Fruit fly (Drosophila melanogaster) whole organism, embryonic: Measurements from ENCODE around the gene Orco.
A peak's percentile ranks its signal among the peaks of the same experiment; 100 is the strongest.

Experiments
- Ada2b ChIP-seq: fragments of 200-800 bp; sonication (Bioruptor generic); IDR thresholded peaks from 2 replicates; pipeline ENCODE4 v1.3.6; 2022; ENCODE audit warnings: missing biosample characterization, missing genetic modification characterization
- CG10366 ChIP-seq: fragments of 200-800 bp; sonication (Bioruptor generic); IDR thresholded peaks from 2 replicates; pipeline ENCODE4 v1.3.6; 2022; ENCODE audit warnings: missing biosample characterization, missing genetic modification characterization
- CG11504 ChIP-seq: fragments of 200-800 bp; sonication (Bioruptor generic); optimal IDR thresholded peaks from 3 replicates; lab custom pipeline; 2019; ENCODE audit warnings: missing biosample characterization, mild to moderate bottlenecking, missing genetic modification characterization, moderate library complexity
- CG11560 ChIP-seq: fragments of 200-800 bp; sonication (Bioruptor generic); IDR thresholded peaks from 3 replicates; pipeline ENCODE4 v1.3.6; 2022; ENCODE audit warnings: missing biosample characterization, missing genetic modification characterization
- CG12391 ChIP-seq: fragments of 200-800 bp; sonication (Bioruptor generic); optimal IDR thresholded peaks from 3 replicates; lab custom pipeline; 2018; ENCODE audit warnings: missing biosample characterization, mild to moderate bottlenecking, missing genetic modification characterization, moderate library complexity
- CG12659 ChIP-seq: fragments of 200-800 bp; sonication (Bioruptor generic); optimal IDR thresholded peaks from 3 replicates; lab custom pipeline; 2017; ENCODE audit warnings: mild to moderate bottlenecking, missing biosample characterization, missing genetic modification reagents, missing genetic modification characterization
- CG13894 ChIP-seq: fragments of 200-800 bp; sonication (Bioruptor generic); optimal IDR thresholded peaks from 3 replicates; lab custom pipeline; 2018; ENCODE audit warnings: missing biosample characterization, mild to moderate bottlenecking, missing genetic modification characterization, moderate library complexity
- CG15073 ChIP-seq: fragments of 200-800 bp; sonication (Bioruptor generic); optimal IDR thresholded peaks from 2 replicates; lab custom pipeline; 2016; ENCODE audit warnings: missing biosample characterization, missing genetic modification characterization
- CG2129 ChIP-seq: fragments of 200-800 bp; sonication (Bioruptor generic); IDR thresholded peaks from 2 replicates; pipeline ENCODE4 v1.3.6; 2022; ENCODE audit warnings: missing biosample characterization, missing genetic modification characterization; ENCODE audit not compliant: partially characterized antibody
- CG30020 ChIP-seq: fragments of 200-800 bp; optimal IDR thresholded peaks from 2 replicates; lab custom pipeline; 2019; ENCODE audit warnings: missing biosample characterization, mild to moderate bottlenecking, missing genetic modification characterization, moderate library complexity
- CG31224 ChIP-seq: fragments of 200-800 bp; sonication (Bioruptor generic); IDR thresholded peaks from 2 replicates; pipeline ENCODE4 v1.3.6; 2022; ENCODE audit warnings: missing biosample characterization, missing genetic modification characterization
- CG4617 ChIP-seq: fragments of 200-800 bp; sonication (Bioruptor generic); optimal IDR thresholded peaks from 3 replicates; lab custom pipeline; 2016; ENCODE audit warnings: missing biosample characterization, missing genetic modification characterization, borderline replicate concordance
- CG4730 ChIP-seq: fragments of 200-800 bp; sonication (Bioruptor generic); IDR thresholded peaks from 2 replicates; pipeline ENCODE4 v1.3.6; 2022; ENCODE audit warnings: missing biosample characterization, missing genetic modification characterization
- CG5245 ChIP-seq: fragments of 200-800 bp; sonication (Bioruptor generic); optimal IDR thresholded peaks from 3 replicates; lab custom pipeline; 2016; ENCODE audit warnings: missing biosample characterization, missing genetic modification characterization
- CG6854 ChIP-seq: fragments of 200-800 bp; sonication (Bioruptor generic); optimal IDR thresholded peaks from 3 replicates; lab custom pipeline; 2017; ENCODE audit warnings: missing biosample characterization, mild to moderate bottlenecking, missing genetic modification characterization
- CG7745 ChIP-seq: fragments of 200-800 bp; sonication (Bioruptor generic); optimal IDR thresholded peaks from 2 replicates; lab custom pipeline; 2018; ENCODE audit warnings: missing biosample characterization, mild to moderate bottlenecking, missing genetic modification characterization, moderate library complexity
- Camta ChIP-seq: fragments of 200-800 bp; sonication (Bioruptor generic); optimal IDR thresholded peaks from 2 replicates; lab custom pipeline; 2016; ENCODE audit warnings: missing biosample characterization, missing genetic modification characterization
- Chrac-16 ChIP-seq: fragments of 200-800 bp; sonication (Bioruptor generic); optimal IDR thresholded peaks from 3 replicates; lab custom pipeline; 2016; ENCODE audit warnings: missing biosample characterization, missing genetic modification characterization
- D19B ChIP-seq: fragments of 200-800 bp; sonication (Bioruptor generic); optimal IDR thresholded peaks from 2 replicates; lab custom pipeline; 2017; ENCODE audit warnings: missing biosample characterization, mild to moderate bottlenecking, missing genetic modification characterization
- Dip2 ChIP-seq: fragments of 200-800 bp; sonication (Bioruptor generic); IDR thresholded peaks from 2 replicates; pipeline ENCODE4 v1.3.6; 2022; ENCODE audit warnings: missing biosample characterization, missing genetic modification characterization
- Dp ChIP-seq: fragments of 200-800 bp; sonication (Bioruptor generic); optimal IDR thresholded peaks from 2 replicates; lab custom pipeline; 2018; ENCODE audit warnings: missing biosample characterization, mild to moderate bottlenecking, missing genetic modification characterization, moderate library complexity
- E2f2 ChIP-seq: fragments of 200-800 bp; sonication (Bioruptor generic); IDR thresholded peaks from 2 replicates; pipeline ENCODE4 v1.3.6; 2022; ENCODE audit warnings: missing biosample characterization, missing genetic modification characterization
- Ets97D ChIP-seq: fragments of 200-800 bp; sonication (Bioruptor generic); optimal IDR thresholded peaks from 3 replicates; lab custom pipeline; 2016; ENCODE audit warnings: missing biosample characterization, missing genetic modification characterization
- HLH4C ChIP-seq: fragments of 200-800 bp; sonication (Bioruptor generic); IDR thresholded peaks from 3 replicates; pipeline ENCODE4 v1.3.6; 2022; ENCODE audit warnings: missing biosample characterization, missing genetic modification characterization; ENCODE audit not compliant: partially characterized antibody
- Hey ChIP-seq: fragments of 200-800 bp; sonication (Bioruptor generic); optimal IDR thresholded peaks from 3 replicates; lab custom pipeline; 2018; ENCODE audit warnings: missing biosample characterization, mild to moderate bottlenecking, missing genetic modification characterization
- HmgZ ChIP-seq: fragments of 200-800 bp; sonication (Bioruptor generic); optimal IDR thresholded peaks from 2 replicates; lab custom pipeline; 2018; ENCODE audit warnings: missing biosample characterization, mild to moderate bottlenecking, missing genetic modification characterization
- MBD-R2 ChIP-seq: fragments of 200-800 bp; sonication (Bioruptor generic); IDR thresholded peaks from 2 replicates; pipeline ENCODE4 v1.3.6; 2022; ENCODE audit warnings: missing biosample characterization, missing genetic modification characterization
- MESR4 ChIP-seq: fragments of 200-800 bp; sonication (Bioruptor generic); optimal IDR thresholded peaks from 2 replicates; lab custom pipeline; 2018; ENCODE audit warnings: missing biosample characterization, mild to moderate bottlenecking, missing genetic modification characterization, moderate library complexity
- PHDP ChIP-seq: fragments of 200-800 bp; sonication (Bioruptor generic); optimal IDR thresholded peaks from 3 replicates; lab custom pipeline; 2018; ENCODE audit warnings: missing biosample characterization, mild to moderate bottlenecking, missing genetic modification characterization, moderate library complexity
- Stat92E ChIP-seq, 3 experiments: fragments of >200 bp in 2 of 3; fragments of 200-800 bp in 1 of 3; sonication (Bioruptor generic) in 1 of 3; optimal IDR thresholded peaks; 2 replicates each; lab custom pipeline; 2017 to 2019; ENCODE audit warnings: missing biosample characterization in 3 of 3, missing genetic modification characterization in 3 of 3, mild to moderate bottlenecking in 1 of 3, moderate library complexity in 1 of 3
- Xrp1 ChIP-seq: fragments of 200-800 bp; sonication (Bioruptor generic); IDR thresholded peaks from 2 replicates; pipeline ENCODE4 v1.3.6; 2022; ENCODE audit warnings: missing biosample characterization, missing genetic modification characterization
- YL-1 ChIP-seq: fragments of 200-800 bp; sonication (Bioruptor generic); optimal IDR thresholded peaks from 3 replicates; lab custom pipeline; 2017; ENCODE audit warnings: missing biosample characterization, mild to moderate bottlenecking, missing genetic modification characterization
- bowl ChIP-seq: fragments of 200-800 bp; sonication (Bioruptor generic); IDR thresholded peaks from 2 replicates; pipeline ENCODE4 v1.3.6; 2022; ENCODE audit warnings: missing biosample characterization, missing genetic modification characterization
- emc ChIP-seq: fragments of 200-800 bp; sonication (Bioruptor generic); optimal IDR thresholded peaks from 2 replicates; lab custom pipeline; 2016; ENCODE audit warnings: missing biosample characterization, missing genetic modification characterization
- fru ChIP-seq: fragments of >200 bp; optimal IDR thresholded peaks from 2 replicates; lab custom pipeline; 2017
- fu2 ChIP-seq: fragments of 200-800 bp; sonication (Bioruptor generic); optimal IDR thresholded peaks from 2 replicates; lab custom pipeline; 2016; ENCODE audit warnings: missing biosample characterization, missing genetic modification characterization
- gcm ChIP-seq: fragments of 200-800 bp; sonication (Bioruptor generic); optimal IDR thresholded peaks from 2 replicates; lab custom pipeline; 2019; ENCODE audit warnings: missing biosample characterization, mild to moderate bottlenecking, missing genetic modification characterization, moderate library complexity
- gfzf ChIP-seq: fragments of 200-800 bp; sonication (Bioruptor generic); optimal IDR thresholded peaks from 2 replicates; lab custom pipeline; 2016; ENCODE audit warnings: missing biosample characterization, mild to moderate bottlenecking, missing genetic modification characterization, moderate library complexity
- gro ChIP-seq: fragments of 200-800 bp; sonication (Bioruptor generic); optimal IDR thresholded peaks from 2 replicates; lab custom pipeline; 2016; ENCODE audit warnings: missing biosample characterization, missing genetic modification characterization
- h ChIP-seq: fragments of >200 bp; optimal IDR thresholded peaks from 2 replicates; lab custom pipeline; 2017
- ind ChIP-seq: fragments of 200-800 bp; sonication (Bioruptor generic); optimal IDR thresholded peaks from 3 replicates; lab custom pipeline; 2016; ENCODE audit warnings: missing biosample characterization, missing genetic modification characterization
- jing ChIP-seq: fragments of 200-800 bp; sonication (Bioruptor generic); optimal IDR thresholded peaks from 2 replicates; lab custom pipeline; 2018; ENCODE audit warnings: missing biosample characterization, mild to moderate bottlenecking, missing genetic modification characterization
- kni ChIP-seq: fragments of 200-800 bp; sonication (Bioruptor generic); optimal IDR thresholded peaks from 3 replicates; lab custom pipeline; 2017; ENCODE audit warnings: mild to moderate bottlenecking, missing biosample characterization, missing genetic modification reagents, missing genetic modification characterization
- lab ChIP-seq: fragments of 200-800 bp; sonication (Bioruptor generic); optimal IDR thresholded peaks from 3 replicates; lab custom pipeline; 2017; ENCODE audit warnings: missing biosample characterization, missing genetic modification characterization, mild to moderate bottlenecking, moderate library complexity, missing genetic modification reagents
- lov ChIP-seq, 2 experiments: fragments of 200-800 bp in 1 of 2; fragments of >200 bp in 1 of 2; sonication (Bioruptor generic) in 1 of 2; IDR thresholded peaks in 1 of 2; optimal IDR thresholded peaks in 1 of 2; 2 replicates in 1 of 2; 3 replicates in 1 of 2; pipeline versions ENCODE4 v1.3.6 to Lab custom; 2017 to 2022; ENCODE audit warnings: missing biosample characterization in 1 of 2, missing genetic modification characterization in 1 of 2
- pfk ChIP-seq: fragments of 200-800 bp; sonication (Bioruptor generic); optimal IDR thresholded peaks from 2 replicates; lab custom pipeline; 2018; ENCODE audit warnings: missing biosample characterization, mild to moderate bottlenecking, missing genetic modification characterization, moderate library complexity
- stwl ChIP-seq: fragments of 200-800 bp; sonication (Bioruptor generic); optimal IDR thresholded peaks from 3 replicates; lab custom pipeline; 2018; ENCODE audit warnings: missing biosample characterization, mild to moderate bottlenecking, missing genetic modification characterization, moderate library complexity
- tio ChIP-seq: fragments of 200-800 bp; sonication (Bioruptor generic); optimal IDR thresholded peaks from 2 replicates; lab custom pipeline; 2017; ENCODE audit warnings: missing biosample characterization, missing genetic modification characterization, inconsistent platforms
- vvl ChIP-seq: fragments of 200-800 bp; sonication (Bioruptor generic); IDR thresholded peaks from 2 replicates; pipeline ENCODE4 v1.3.6; 2022; ENCODE audit warnings: missing biosample characterization, missing genetic modification characterization
- zen2 ChIP-seq: fragments of 200-800 bp; sonication (Bioruptor generic); IDR thresholded peaks from 3 replicates; pipeline ENCODE4 v1.3.6; 2022; ENCODE audit warnings: missing biosample characterization, missing genetic modification characterization; ENCODE audit not compliant: partially characterized antibody
- zfh1 ChIP-seq: fragments of 200-800 bp; sonication (Bioruptor generic); IDR thresholded peaks from 3 replicates; pipeline ENCODE4 v1.3.6; 2022; ENCODE audit warnings: missing biosample characterization, missing genetic modification characterization

The Orco gene

DNA sequence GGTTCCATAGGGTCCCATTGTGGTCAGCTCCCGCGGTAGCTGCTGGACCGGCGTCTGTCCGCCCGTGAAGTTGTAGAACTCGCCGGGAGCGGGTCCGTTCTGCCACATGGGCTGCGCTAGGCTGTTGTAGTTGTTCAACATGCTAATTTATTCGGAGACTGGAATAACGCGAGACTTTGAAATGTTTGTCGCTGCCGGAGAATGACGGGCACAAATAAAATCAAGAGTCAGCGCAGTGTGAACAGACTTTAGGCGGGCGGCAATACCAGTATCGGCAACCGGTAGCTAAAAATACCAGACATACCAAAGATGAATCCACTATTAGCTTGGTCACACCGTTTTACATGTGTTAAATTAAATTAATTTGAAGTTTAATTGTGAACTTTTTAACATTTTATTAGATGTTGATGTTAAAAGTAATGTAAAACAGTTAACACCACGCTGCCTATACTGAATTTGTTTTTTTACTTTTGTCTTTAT, 54.2 kb downstream of the Orco start, which contains the start of gene Prosbeta7 (continued):
- TF ChIP-seq CG11504 (peak; percentile 28), Stat92E (GFP tag; optimal IDR thresholded peaks at IDR 0.05; lab: Kevin White, UChicago) (peak in 1 of 3 experiments; percentile 14), emc (GFP tag; lab: Kevin White, UChicago) (no peak), Dip2 (GFP tag; lab: Robert Waterston, UW) (no peak), CG12391 (tag; lab: Kevin White, UChicago) (no peak), tio (GFP tag; lab: Kevin White, UChicago) (no peak), pfk (GFP tag; lab: Kevin White, UChicago) (no peak), Chrac-16 (GFP tag; lab: Kevin White, UChicago) (no peak), Ada2b (GFP tag; lab: Robert Waterston, UW) (no peak), Xrp1 (GFP tag; lab: Robert Waterston, UW) (no peak), bowl (GFP tag; lab: Robert Waterston, UW) (no peak), CG4730 (GFP tag; lab: Robert Waterston, UW) (no peak), D19B (no peak), CG30020 (tag; lab: Kevin White, UChicago) (no peak), CG7745 (tag; lab: Kevin White, UChicago) (peak; percentile 12), PHDP (no peak), gfzf (GFP tag; lab: Kevin White, UChicago) (peak; percentile 92), CG4617 (GFP tag; lab: Kevin White, UChicago) (peak; percentile 68), gcm (GFP tag; lab: Kevin White, UChicago) (no peak), YL-1 (peak; percentile 39), CG31224 (GFP tag; lab: Robert Waterston, UW) (no peak), Camta (GFP tag; lab: Kevin White, UChicago) (no peak), E2f2 (GFP tag; lab: Robert Waterston, UW) (peak; percentile 56), ind (GFP tag; lab: Kevin White, UChicago) (no peak), Ets97D (peak; percentile 34), zen2 (peak; percentile 86), CG13894 (no peak), CG12659 (GFP tag; lab: Kevin White, UChicago) (peak; percentile 59), zfh1 (no peak), Dp (GFP tag; lab: Kevin White, UChicago) (peak; percentile 52), CG10366 (no peak), Hey (no peak), HmgZ (tag; lab: Kevin White, UChicago) (peak; percentile 65), kni (GFP tag; lab: Kevin White, UChicago) (no peak), CG6854 (GFP tag; lab: Kevin White, UChicago) (no peak), fru (lab: Kevin White, UChicago) (no peak), CG5245 (no peak), MESR4 (peak; percentile 90), lab (no peak), jing (GFP tag; lab: Kevin White, UChicago) (no peak), fu2 (GFP tag; lab: Kevin White, UChicago) (no peak), gro (GFP tag; lab: Kevin White, UChicago) (peak; percentile 6), HLH4C (GFP tag; lab: Robert Waterston, UW) (peak; percentile 50), vvl (no peak), CG2129 (GFP tag; lab: Robert Waterston, UW) (no peak), lov (optimal IDR thresholded peaks at IDR 0.05; lab: Kevin White, UChicago) (no peak), lov (GFP tag; IDR thresholded peaks at IDR 0.05; lab: Robert Waterston, UW) (no peak), stwl (tag; lab: Kevin White, UChicago) (peak; percentile 100), CG15073 (no peak), MBD-R2 (GFP tag; lab: Robert Waterston, UW) (peak; percentile 86), h (lab: Kevin White, UChicago) (no peak), CG11560 (tag; lab: Robert Waterston, UW) (no peak)
